Worm (Caenorhabditis elegans) whole organism, young adult: ENCODE measurements around the gene hex-3.

Source experiments
- K11D2.4 ChIP-seq: fragments of 200-800 bp; sonication (Bioruptor generic); IDR thresholded peaks from 2 replicates; pipeline ENCODE4 v1.3.6; 2022; ENCODE audit warnings: missing genetic modification reagents, missing genetic modification characterization, missing compliant biosample characterization
- aptf-2 ChIP-seq: fragments of 200-800 bp; sonication (Bioruptor generic); conservative IDR thresholded peaks from 2 replicates; pipeline ENCODE4 v1.3.6; 2022; ENCODE audit warnings: missing genetic modification reagents, missing genetic modification characterization, missing compliant biosample characterization
- ceh-58 ChIP-seq: fragments of 200-800 bp; sonication (Bioruptor generic); IDR thresholded peaks from 2 replicates; pipeline ENCODE4 v1.3.6; 2022; ENCODE audit warnings: missing genetic modification characterization, missing compliant biosample characterization
- dpl-1 ChIP-seq: fragments of 150-350 bp; optimal IDR thresholded peaks from 2 replicates; lab custom pipeline; 2014; ENCODE audit warnings: missing biosample characterization, missing genetic modification reagents, missing genetic modification characterization
- ets-4 ChIP-seq: fragments of 200-800 bp; sonication (Bioruptor generic); optimal IDR thresholded peaks from 2 replicates; lab custom pipeline; 2018; ENCODE audit warnings: mild to moderate bottlenecking, missing genetic modification characterization, missing compliant biosample characterization
- lin-35 ChIP-seq, 3 experiments: fragments of 150-350 bp in 2 of 3; sonication (generic microtip) in 1 of 3; optimal IDR thresholded peaks; 2 replicates each; lab custom pipeline; 2014 to 2018; ENCODE audit warnings: missing biosample characterization in 3 of 3, missing genetic modification characterization in 3 of 3, missing genetic modification reagents in 3 of 3
- nhr-179 ChIP-seq: sonication (generic microtip); optimal IDR thresholded peaks from 2 replicates; lab custom pipeline; 2016; ENCODE audit warnings: mild to moderate bottlenecking, missing genetic modification characterization, missing compliant biosample characterization
- nhr-27 ChIP-seq: fragments of 200-800 bp; sonication (Bioruptor generic); optimal IDR thresholded peaks from 2 replicates; lab custom pipeline; 2018; ENCODE audit warnings: mild to moderate bottlenecking, missing genetic modification characterization, moderate library complexity, missing compliant biosample characterization
- repo-1 ChIP-seq: sonication (generic microtip); optimal IDR thresholded peaks from 2 replicates; lab custom pipeline; 2017; ENCODE audit warnings: mild to moderate bottlenecking, missing genetic modification characterization, missing compliant biosample characterization
- snpc-3.4 ChIP-seq: sonication (generic microtip); optimal IDR thresholded peaks from 2 replicates; lab custom pipeline; 2017; ENCODE audit warnings: missing genetic modification characterization, mild to moderate bottlenecking, missing compliant biosample characterization, antibody characterized with exemption, moderate library complexity, missing genotype, missing genetic modification reagents
- snpc-4 ChIP-seq, 5 experiments: fragments of 150-350 bp in 1 of 5; sonication (generic microtip) in 4 of 5; optimal IDR thresholded peaks; 2 replicates each; lab custom pipeline; 2014 to 2018; ENCODE audit warnings: missing genetic modification characterization in 5 of 5, missing biosample characterization in 3 of 5, antibody characterized with exemption in 2 of 5, mild to moderate bottlenecking in 2 of 5, missing compliant biosample characterization in 2 of 5, missing genotype in 2 of 5, moderate library complexity in 2 of 5, missing genetic modification reagents in 1 of 5
- tlf-1 ChIP-seq: fragments of 200-800 bp; sonication (Bioruptor generic); optimal IDR thresholded peaks from 2 replicates; lab custom pipeline; 2018; ENCODE audit warnings: mild to moderate bottlenecking, missing genetic modification characterization, missing compliant biosample characterization
- ztf-25 ChIP-seq: fragments of 200-800 bp; sonication (Bioruptor generic); IDR thresholded peaks from 2 replicates; pipeline ENCODE4 v1.3.6; 2022; ENCODE audit warnings: missing genetic modification reagents, missing genetic modification characterization, missing compliant biosample characterization

ce11 chrIII:10888824-10889223 is 39.8 kb downstream of the hex-3 start:
- TF ChIP-seq lin-35 (GFP tag; optimal IDR thresholded peaks at IDR 0.05; lab: Kevin White, UChicago): no peak
- TF ChIP-seq ceh-58 (GFP tag; lab: Robert Waterston, UW): no peak
- no peak for TF ChIP-seq ztf-25
- TF ChIP-seq tlf-1 (GFP tag; lab: Kevin White, UChicago): no peak
- no peak for TF ChIP-seq aptf-2 (GFP tag; lab: Robert Waterston, UW)
- TF ChIP-seq nhr-27 (tag; lab: Kevin White, UChicago): no peak
- TF ChIP-seq snpc-4 (GFP tag; optimal IDR thresholded peaks at IDR 0.05; lab: Kevin White, UChicago): no peak
- no peak for TF ChIP-seq snpc-4 (tag; optimal IDR thresholded peaks at IDR 0.05; lab: Kevin White, UChicago)
- no peak for TF ChIP-seq snpc-3.4 (tag; lab: Kevin White, UChicago)
- no peak for TF ChIP-seq K11D2.4 (GFP tag; lab: Robert Waterston, UW)
- TF ChIP-seq dpl-1 (GFP tag; lab: Kevin White, UChicago): no peak
- TF ChIP-seq nhr-179 (tag; lab: Kevin White, UChicago): no peak
- no peak for TF ChIP-seq ets-4 (GFP tag; lab: Kevin White, UChicago)
- no peak for TF ChIP-seq repo-1 (tag; lab: Kevin White, UChicago)
